Fruit fly (Drosophila melanogaster) whole organism, embryonic: Measurements from ENCODE around the gene CG4593.

ENCODE experiments used
- B-H1 ChIP-seq: fragments of 200-800 bp; sonication (Bioruptor generic); IDR thresholded peaks from 3 replicates; pipeline ENCODE4 v1.3.6; 2022; ENCODE audit warnings: missing biosample characterization, missing genetic modification characterization
- CG1024 ChIP-seq: fragments of 200-800 bp; sonication (Bioruptor generic); IDR thresholded peaks from 2 replicates; pipeline ENCODE4 v1.3.6; 2022; ENCODE audit warnings: missing biosample characterization, missing genetic modification characterization
- CG10321 ChIP-seq: fragments of 200-800 bp; sonication (Bioruptor generic); IDR thresholded peaks from 2 replicates; pipeline ENCODE4 v1.3.6; 2022; ENCODE audit warnings: missing biosample characterization, missing genetic modification characterization
- CG10462 ChIP-seq: fragments of 200-800 bp; sonication (Bioruptor generic); optimal IDR thresholded peaks from 2 replicates; lab custom pipeline; 2016; ENCODE audit warnings: missing biosample characterization, missing genetic modification characterization
- CG10979 ChIP-seq: fragments of 200-800 bp; sonication (Bioruptor generic); optimal IDR thresholded peaks from 2 replicates; lab custom pipeline; 2018; ENCODE audit warnings: missing biosample characterization, mild to moderate bottlenecking, missing genetic modification characterization, moderate library complexity
- CG11456 ChIP-seq: fragments of 200-800 bp; sonication (Bioruptor generic); IDR thresholded peaks from 3 replicates; pipeline ENCODE4 v1.3.6; 2022; ENCODE audit warnings: missing biosample characterization, missing genetic modification characterization
- CG12391 ChIP-seq: fragments of 200-800 bp; sonication (Bioruptor generic); optimal IDR thresholded peaks from 3 replicates; lab custom pipeline; 2018; ENCODE audit warnings: missing biosample characterization, mild to moderate bottlenecking, missing genetic modification characterization, moderate library complexity
- CG12744 ChIP-seq: fragments of 200-800 bp; sonication (Bioruptor generic); optimal IDR thresholded peaks from 2 replicates; lab custom pipeline; 2016; ENCODE audit warnings: missing biosample characterization, missing genetic modification characterization
- CG13624 ChIP-seq: fragments of 200-800 bp; sonication (Bioruptor generic); optimal IDR thresholded peaks from 2 replicates; lab custom pipeline; 2016; ENCODE audit warnings: missing biosample characterization, missing genetic modification characterization
- CG13775 ChIP-seq: fragments of 200-800 bp; sonication (Bioruptor generic); optimal IDR thresholded peaks from 3 replicates; lab custom pipeline; 2017; ENCODE audit warnings: missing biosample characterization, mild to moderate bottlenecking, missing genetic modification characterization
- CG13894 ChIP-seq: fragments of 200-800 bp; sonication (Bioruptor generic); optimal IDR thresholded peaks from 3 replicates; lab custom pipeline; 2018; ENCODE audit warnings: missing biosample characterization, mild to moderate bottlenecking, missing genetic modification characterization, moderate library complexity
- CG15696 ChIP-seq: fragments of 200-800 bp; sonication (Bioruptor generic); optimal IDR thresholded peaks from 2 replicates; lab custom pipeline; 2019; ENCODE audit warnings: missing biosample characterization, mild to moderate bottlenecking, missing genetic modification characterization, moderate library complexity
- CG16815 ChIP-seq: fragments of 200-800 bp; sonication (Bioruptor generic); optimal IDR thresholded peaks from 3 replicates; lab custom pipeline; 2017; ENCODE audit warnings: missing biosample characterization, mild to moderate bottlenecking, missing genetic modification characterization
- CG16863 ChIP-seq: fragments of 200-800 bp; sonication (Bioruptor generic); optimal IDR thresholded peaks from 3 replicates; lab custom pipeline; 2016; ENCODE audit warnings: missing biosample characterization, missing genetic modification characterization
- CG17385 ChIP-seq: fragments of 200-800 bp; sonication (Bioruptor generic); optimal IDR thresholded peaks from 3 replicates; lab custom pipeline; 2018; ENCODE audit warnings: missing biosample characterization, mild to moderate bottlenecking, missing genetic modification characterization
- CG18011 ChIP-seq: fragments of 200-800 bp; sonication (Bioruptor generic); optimal IDR thresholded peaks from 2 replicates; lab custom pipeline; 2017; ENCODE audit warnings: missing biosample characterization, missing genetic modification characterization, mild to moderate bottlenecking, moderate library complexity, missing genotype
- CG18262 ChIP-seq: fragments of 200-800 bp; optimal IDR thresholded peaks from 3 replicates; lab custom pipeline; 2019; ENCODE audit warnings: missing biosample characterization, mild to moderate bottlenecking, missing genetic modification characterization, moderate library complexity
- CG2202 ChIP-seq: fragments of 200-800 bp; sonication (Bioruptor generic); optimal IDR thresholded peaks from 2 replicates; lab custom pipeline; 2018; ENCODE audit warnings: missing biosample characterization, mild to moderate bottlenecking, missing genetic modification characterization
- CG32772 ChIP-seq: fragments of 200-800 bp; sonication (Bioruptor generic); IDR thresholded peaks from 2 replicates; pipeline ENCODE4 v1.3.6; 2022; ENCODE audit warnings: missing biosample characterization, missing genetic modification characterization
- CG3838 ChIP-seq: fragments of 200-800 bp; sonication (Bioruptor generic); optimal IDR thresholded peaks from 3 replicates; lab custom pipeline; 2016; ENCODE audit warnings: missing biosample characterization, missing genetic modification characterization
- CG5245 ChIP-seq: fragments of 200-800 bp; sonication (Bioruptor generic); optimal IDR thresholded peaks from 3 replicates; lab custom pipeline; 2016; ENCODE audit warnings: missing biosample characterization, missing genetic modification characterization
- CG6175 ChIP-seq: fragments of 200-800 bp; sonication (Bioruptor generic); IDR thresholded peaks from 3 replicates; pipeline ENCODE4 v1.3.6; 2022; ENCODE audit warnings: missing biosample characterization, missing genetic modification characterization
- CG6683 ChIP-seq: fragments of 200-800 bp; sonication (Bioruptor generic); optimal IDR thresholded peaks from 2 replicates; lab custom pipeline; 2017; ENCODE audit warnings: missing biosample characterization, mild to moderate bottlenecking, missing genetic modification characterization, missing genetic modification reagents
- CG7372 ChIP-seq: fragments of 200-800 bp; sonication (Bioruptor generic); IDR thresholded peaks from 2 replicates; pipeline ENCODE4 v1.3.6; 2022; ENCODE audit warnings: missing biosample characterization, missing genetic modification characterization
- CG7556 ChIP-seq: fragments of 200-800 bp; sonication (Bioruptor generic); optimal IDR thresholded peaks from 2 replicates; lab custom pipeline; 2017; ENCODE audit warnings: missing biosample characterization, mild to moderate bottlenecking, missing genetic modification characterization
- CG7987 ChIP-seq: fragments of 200-800 bp; sonication (Bioruptor generic); optimal IDR thresholded peaks from 2 replicates; lab custom pipeline; 2018; ENCODE audit warnings: missing biosample characterization, mild to moderate bottlenecking, missing genetic modification characterization, moderate library complexity
- CG8924 ChIP-seq: fragments of 200-800 bp; optimal IDR thresholded peaks from 3 replicates; lab custom pipeline; 2019; ENCODE audit warnings: missing biosample characterization, mild to moderate bottlenecking, missing genetic modification characterization, moderate library complexity
- CG9215 ChIP-seq: fragments of 200-800 bp; sonication (Bioruptor generic); IDR thresholded peaks from 2 replicates; pipeline ENCODE4 v1.3.6; 2022; ENCODE audit warnings: missing biosample characterization, missing genetic modification characterization
- CG9437 ChIP-seq: fragments of 200-800 bp; sonication (Bioruptor generic); optimal IDR thresholded peaks from 2 replicates; lab custom pipeline; 2018; ENCODE audit warnings: missing biosample characterization, mild to moderate bottlenecking, missing genetic modification characterization
- D19B ChIP-seq: fragments of 200-800 bp; sonication (Bioruptor generic); optimal IDR thresholded peaks from 2 replicates; lab custom pipeline; 2017; ENCODE audit warnings: missing biosample characterization, mild to moderate bottlenecking, missing genetic modification characterization
- Doc2 ChIP-seq: fragments of 200-800 bp; sonication (Bioruptor generic); IDR thresholded peaks from 2 replicates; pipeline ENCODE4 v1.3.6; 2022; ENCODE audit warnings: missing biosample characterization, missing genetic modification characterization
- ERR ChIP-seq: fragments of 200-800 bp; sonication (Bioruptor generic); optimal IDR thresholded peaks from 2 replicates; lab custom pipeline; 2016; ENCODE audit warnings: missing biosample characterization, missing genetic modification characterization
- Spps ChIP-seq: fragments of 200-800 bp; sonication (Bioruptor generic); optimal IDR thresholded peaks from 2 replicates; lab custom pipeline; 2018; ENCODE audit warnings: missing biosample characterization, mild to moderate bottlenecking, missing genetic modification characterization
- Sry-β ChIP-seq: fragments of 200-800 bp; sonication (Bioruptor generic); optimal IDR thresholded peaks from 2 replicates; lab custom pipeline; 2018; ENCODE audit warnings: missing biosample characterization, mild to moderate bottlenecking, missing genetic modification characterization, moderate library complexity
- Vsx1 ChIP-seq: fragments of 200-800 bp; sonication (Bioruptor generic); optimal IDR thresholded peaks from 2 replicates; lab custom pipeline; 2017; ENCODE audit warnings: missing biosample characterization, mild to moderate bottlenecking, missing genetic modification characterization, missing genetic modification reagents
- YL-1 ChIP-seq: fragments of 200-800 bp; sonication (Bioruptor generic); optimal IDR thresholded peaks from 3 replicates; lab custom pipeline; 2017; ENCODE audit warnings: missing biosample characterization, mild to moderate bottlenecking, missing genetic modification characterization
- ase ChIP-seq: fragments of 200-800 bp; sonication (Bioruptor generic); IDR thresholded peaks from 3 replicates; pipeline ENCODE4 v1.3.6; 2022; ENCODE audit warnings: missing biosample characterization, missing genetic modification characterization
- cad ChIP-seq: fragments of >200 bp; optimal IDR thresholded peaks from 2 replicates; lab custom pipeline; 2017; ENCODE audit warnings: missing biosample characterization, missing genetic modification characterization
- corto ChIP-seq: fragments of 200-800 bp; sonication (Bioruptor generic); optimal IDR thresholded peaks from 2 replicates; lab custom pipeline; 2016; ENCODE audit warnings: missing biosample characterization, mild to moderate bottlenecking, missing genetic modification characterization, moderate library complexity
- eyg ChIP-seq: fragments of 200-800 bp; sonication (Bioruptor generic); optimal IDR thresholded peaks from 3 replicates; lab custom pipeline; 2016; ENCODE audit warnings: missing biosample characterization, missing genetic modification characterization
- grau ChIP-seq: fragments of 200-800 bp; optimal IDR thresholded peaks from 3 replicates; lab custom pipeline; 2019; ENCODE audit warnings: missing biosample characterization, mild to moderate bottlenecking, missing genetic modification characterization, moderate library complexity
- insv ChIP-seq, 2 experiments: fragments of 200-800 bp; sonication (Bioruptor generic); optimal IDR thresholded peaks; 3 replicates each; lab custom pipeline; 2016 to 2018; ENCODE audit warnings: missing biosample characterization in 2 of 2, missing genetic modification characterization in 2 of 2
- odd ChIP-seq: fragments of 200-800 bp; sonication (Bioruptor generic); optimal IDR thresholded peaks from 2 replicates; lab custom pipeline; 2017; ENCODE audit warnings: missing biosample characterization, mild to moderate bottlenecking, missing genetic modification characterization
- otp ChIP-seq: fragments of 200-800 bp; sonication (Bioruptor generic); IDR thresholded peaks from 3 replicates; pipeline ENCODE4, ENCODE4 v1.3.6; 2022; ENCODE audit warnings: missing biosample characterization, missing genetic modification characterization
- phol ChIP-seq: fragments of 200-800 bp; sonication (Bioruptor generic); optimal IDR thresholded peaks from 3 replicates; lab custom pipeline; 2018; ENCODE audit warnings: missing biosample characterization, mild to moderate bottlenecking, missing genetic modification characterization, moderate library complexity
- prd ChIP-seq, 3 experiments: fragments of >200 bp in 2 of 3; fragments of 200-800 bp in 1 of 3; sonication (Bioruptor generic) in 1 of 3; optimal IDR thresholded peaks in 2 of 3; IDR thresholded peaks in 1 of 3; 2 replicates in 2 of 3; 3 replicates in 1 of 3; pipeline versions ENCODE4 v1.3.6 to Lab custom; 2017 to 2022; ENCODE audit warnings: missing biosample characterization in 1 of 3, missing genetic modification characterization in 1 of 3
- pum ChIP-seq: fragments of 200-800 bp; sonication (Bioruptor generic); optimal IDR thresholded peaks from 2 replicates; lab custom pipeline; 2016; ENCODE audit warnings: missing biosample characterization, missing genetic modification characterization
- seq ChIP-seq: fragments of 200-800 bp; sonication (Bioruptor generic); IDR thresholded peaks from 2 replicates; pipeline ENCODE4 v1.3.6; 2022; ENCODE audit warnings: missing biosample characterization, missing genetic modification characterization
- slbo ChIP-seq: fragments of 200-800 bp; sonication (Bioruptor generic); IDR thresholded peaks from 2 replicates; pipeline ENCODE4 v1.3.6; 2022; ENCODE audit warnings: missing biosample characterization, missing genetic modification characterization
- sob ChIP-seq: fragments of 200-800 bp; sonication (Bioruptor generic); IDR thresholded peaks from 2 replicates; pipeline ENCODE4 v1.3.6; 2022; ENCODE audit warnings: missing biosample characterization, missing genetic modification characterization
- tll ChIP-seq, 2 experiments: fragments of 200-800 bp in 1 of 2; fragments of >200 bp in 1 of 2; sonication (Bioruptor generic) in 1 of 2; optimal IDR thresholded peaks; 2 replicates each; lab custom pipeline; 2017 to 2019; ENCODE audit warnings: missing biosample characterization in 2 of 2, missing genetic modification characterization in 2 of 2, mild to moderate bottlenecking in 1 of 2, moderate library complexity in 1 of 2
- unpg ChIP-seq: fragments of 200-800 bp; sonication (Bioruptor generic); optimal IDR thresholded peaks from 3 replicates; lab custom pipeline; 2018; ENCODE audit warnings: missing biosample characterization, mild to moderate bottlenecking, missing genetic modification characterization, moderate library complexity

CG4593 gene

DNA sequence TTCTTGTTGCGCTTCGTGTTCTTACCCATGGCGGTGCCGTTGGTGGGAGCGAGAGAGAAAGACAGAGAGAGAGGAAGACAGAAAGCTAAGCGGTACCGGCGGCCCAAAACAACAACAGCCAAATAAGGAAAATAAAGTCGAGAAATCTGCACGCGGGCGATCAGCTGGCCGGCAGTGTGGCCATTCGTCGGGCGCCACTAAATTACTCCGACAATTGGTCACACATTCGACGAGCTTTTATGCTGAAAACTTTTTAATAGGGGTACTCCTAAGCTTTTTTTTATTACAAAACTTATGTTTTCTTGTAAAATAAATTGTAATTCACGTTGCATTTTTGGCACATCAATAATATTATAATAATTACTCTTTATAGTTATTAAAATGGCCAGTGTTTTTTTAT, 45.1 kb upstream of the CG4593 start, which contains the start of gene Setd3 (continued):
- TF ChIP-seq slbo (GFP tag; lab: Robert Waterston, UW) (peak; percentile 43; the same call in 1 of the 2 replicates), odd (no peak), unpg (GFP tag; lab: Kevin White, UChicago) (peak; percentile 19), CG6175 (GFP tag; lab: Robert Waterston, UW) (no peak), CG9437 (GFP tag; lab: Kevin White, UChicago) (no peak), CG9215 (GFP tag; lab: Robert Waterston, UW) (no peak), CG10462 (GFP tag; lab: Kevin White, UChicago) (no peak), CG8924 (tag; lab: Kevin White, UChicago) (no peak), D19B (GFP tag; lab: Kevin White, UChicago) (no peak), CG32772 (GFP tag; lab: Robert Waterston, UW) (no peak), CG6683 (GFP tag; lab: Kevin White, UChicago) (no peak), tll (GFP tag; optimal IDR thresholded peaks at IDR 0.05; lab: Kevin White, UChicago) (no peak), CG17385 (GFP tag; lab: Kevin White, UChicago) (no peak), CG2202 (tag; lab: Kevin White, UChicago) (no peak), YL-1 (GFP tag; lab: Kevin White, UChicago) (peak; percentile 14), CG1024 (no peak), phol (tag; lab: Kevin White, UChicago) (no peak), corto (no peak), Vsx1 (no peak), cad (GFP tag; lab: Kevin White, UChicago) (no peak), CG13624 (no peak), insv (GFP tag; optimal IDR thresholded peaks at IDR 0.05; lab: Kevin White, UChicago) (no peak), CG10979 (tag; lab: Kevin White, UChicago) (no peak), CG7987 (GFP tag; lab: Kevin White, UChicago) (no peak), grau (tag; lab: Kevin White, UChicago) (peak; percentile 35), CG10321 (GFP tag; lab: Robert Waterston, UW) (no peak), CG15696 (no peak), eyg (GFP tag; lab: Kevin White, UChicago) (no peak), CG7556 (GFP tag; lab: Kevin White, UChicago) (no peak), Spps (no peak), CG11456 (no peak), Sry-β (no peak), CG18262 (tag; lab: Kevin White, UChicago) (no peak), seq (GFP tag; lab: Robert Waterston, UW) (no peak), Doc2 (GFP tag; lab: Robert Waterston, UW) (no peak), CG13775 (GFP tag; lab: Kevin White, UChicago) (no peak), CG16863 (GFP tag; lab: Kevin White, UChicago) (no peak), ERR (GFP tag; lab: Kevin White, UChicago) (no peak), CG18011 (GFP tag; lab: Kevin White, UChicago) (no peak), CG12744 (GFP tag; lab: Kevin White, UChicago) (no peak), B-H1 (GFP tag; lab: Robert Waterston, UW) (no peak), ase (GFP tag; lab: Robert Waterston, UW) (no peak), prd (optimal IDR thresholded peaks at IDR 0.05; lab: Kevin White, UChicago) (no peak), prd (GFP tag; IDR thresholded peaks at IDR 0.05; lab: Robert Waterston, UW) (no peak), otp (GFP tag; lab: Robert Waterston, UW) (no peak), CG3838 (GFP tag; lab: Kevin White, UChicago) (no peak), CG12391 (peak; percentile 21), pum (GFP tag; lab: Kevin White, UChicago) (no peak), CG13894 (tag; lab: Kevin White, UChicago) (no peak), sob (GFP tag; lab: Robert Waterston, UW) (no peak), CG16815 (GFP tag; lab: Kevin White, UChicago) (no peak), CG7372 (GFP tag; lab: Robert Waterston, UW) (no peak), CG5245 (GFP tag; lab: Kevin White, UChicago) (no peak)
